Fruit fly (Drosophila melanogaster) whole organism, embryonic: ENCODE results near the gene Ctr1A.

Source experiments
- CG14014 ChIP-seq: fragments of 200-800 bp; sonication (Bioruptor generic); IDR thresholded peaks from 2 replicates; pipeline ENCODE4 v1.3.6; 2022; ENCODE audit warnings: missing biosample characterization, missing genetic modification characterization
- h ChIP-seq: fragments of >200 bp; optimal IDR thresholded peaks from 2 replicates; lab custom pipeline; 2017
- ind ChIP-seq: fragments of 200-800 bp; sonication (Bioruptor generic); optimal IDR thresholded peaks from 3 replicates; lab custom pipeline; 2016; ENCODE audit warnings: missing biosample characterization, missing genetic modification characterization

- TF ChIP-seq CG14014 (GFP tag; lab: Robert Waterston, UW) = no peak
- TF ChIP-seq h = no peak
- no peak for TF ChIP-seq ind (GFP tag; lab: Kevin White, UChicago)
Observed at dm6 chrX:6709252-6710037, 48.0 kb downstream of the Ctr1A start.
